Worm (Caenorhabditis elegans) whole organism, L4 larva: Measurements from ENCODE around the gene srlf-12.

ENCODE experiments used
- Y105C5A.15 ChIP-seq: fragments of 200-800 bp; sonication (Bioruptor generic); IDR thresholded peaks from 2 replicates; pipeline ENCODE4 v1.3.6; 2022; ENCODE audit warnings: missing genetic modification characterization, missing compliant biosample characterization
- Y48G9A.11 ChIP-seq: fragments of 200-800 bp; sonication (Bioruptor generic); IDR thresholded peaks from 2 replicates; pipeline ENCODE4 v1.3.6; 2022; ENCODE audit warnings: missing genetic modification reagents, missing genetic modification characterization, missing compliant biosample characterization
- aha-1 ChIP-seq: fragments of 150-350 bp; peaks from one replicate; lab custom pipeline; 2014; ENCODE audit warnings: missing biosample characterization, missing genetic modification characterization
- arid-1 ChIP-seq: fragments of 200-800 bp; sonication (Bioruptor generic); conservative IDR thresholded peaks from 2 replicates; pipeline ENCODE4 v1.3.6; 2022; ENCODE audit warnings: missing genetic modification reagents, missing genetic modification characterization, missing compliant biosample characterization
- ceh-44 ChIP-seq: fragments of 200-800 bp; sonication (Bioruptor generic); IDR thresholded peaks from 2 replicates; pipeline ENCODE4 v1.3.6; 2022; ENCODE audit warnings: missing genetic modification reagents, missing genetic modification characterization, missing compliant biosample characterization
- ctbp-1 ChIP-seq: fragments of 200-800 bp; sonication (Bioruptor generic); IDR thresholded peaks from 2 replicates; pipeline ENCODE4 v1.3.6; 2022; ENCODE audit warnings: missing genetic modification reagents, missing genetic modification characterization, missing compliant biosample characterization
- fos-1 ChIP-seq: fragments of 150-350 bp; optimal IDR thresholded peaks from 2 replicates; lab custom pipeline; 2014; ENCODE audit warnings: missing biosample characterization, missing genetic modification characterization
- hmg-1.1 ChIP-seq: fragments of 200-800 bp; sonication (Bioruptor generic); IDR thresholded peaks from 2 replicates; pipeline ENCODE4 v1.3.6; 2022; ENCODE audit warnings: missing genetic modification reagents, missing genetic modification characterization, missing compliant biosample characterization
- lim-7 ChIP-seq: fragments of 200-800 bp; sonication (Bioruptor generic); IDR thresholded peaks from 2 replicates; pipeline ENCODE4 v1.3.6; 2022; ENCODE audit warnings: missing genetic modification characterization, missing compliant biosample characterization
- lin-13 ChIP-seq: fragments of 150-350 bp; optimal IDR thresholded peaks from 2 replicates; lab custom pipeline; 2014; ENCODE audit warnings: missing biosample characterization, missing genetic modification reagents, missing genetic modification characterization
- lin-15B ChIP-seq: fragments of 150-350 bp; sonication (generic microtip); optimal IDR thresholded peaks from 3 replicates; lab custom pipeline; 2014; ENCODE audit warnings: missing biosample characterization, missing genetic modification characterization
- lin-39 ChIP-seq: fragments of 150-350 bp; optimal IDR thresholded peaks from 2 replicates; lab custom pipeline; 2014; ENCODE audit warnings: missing biosample characterization, missing genetic modification reagents, missing genetic modification characterization
- lir-3 ChIP-seq: sonication (generic microtip); optimal IDR thresholded peaks from 2 replicates; lab custom pipeline; 2016; ENCODE audit warnings: mild to moderate bottlenecking, missing genetic modification characterization, missing compliant biosample characterization
- madf-5 ChIP-seq, 2 experiments: fragments of 200-800 bp; sonication (Bioruptor generic); IDR thresholded peaks; 2 replicates each; pipeline ENCODE4 v1.3.6; 2022; ENCODE audit warnings: missing compliant biosample characterization in 2 of 2, missing genetic modification characterization in 2 of 2
- madf-9 ChIP-seq: fragments of 200-800 bp; sonication (Bioruptor generic); conservative IDR thresholded peaks from 2 replicates; pipeline ENCODE4 v1.3.6; 2022; ENCODE audit warnings: missing genetic modification reagents, missing genetic modification characterization, missing compliant biosample characterization
- mdt-29 ChIP-seq: fragments of 200-800 bp; sonication (Bioruptor generic); IDR thresholded peaks from 2 replicates; pipeline ENCODE4 v1.3.6; 2022; ENCODE audit warnings: missing genetic modification reagents, missing genetic modification characterization, missing compliant biosample characterization
- mes-2 ChIP-seq: sonication (generic microtip); optimal IDR thresholded peaks from 2 replicates; lab custom pipeline; 2016; ENCODE audit warnings: missing genotype, mild to moderate bottlenecking, missing genetic modification characterization, missing compliant biosample characterization; ENCODE audit not compliant: poor library complexity, severe bottlenecking
- mxl-2 ChIP-seq: fragments of 200-800 bp; sonication (Bioruptor generic); conservative IDR thresholded peaks from 2 replicates; pipeline ENCODE4 v1.3.6; 2022; ENCODE audit warnings: missing genetic modification reagents, missing genetic modification characterization, missing compliant biosample characterization
- nhr-11 ChIP-seq: fragments of 150-350 bp; optimal IDR thresholded peaks from 2 replicates; lab custom pipeline; 2014; ENCODE audit warnings: missing biosample characterization, missing genetic modification characterization
- nhr-237 ChIP-seq: sonication (generic microtip); optimal IDR thresholded peaks from 2 replicates; lab custom pipeline; 2017; ENCODE audit warnings: missing biosample characterization, missing genetic modification characterization
- nhr-28 ChIP-seq: fragments of 150-350 bp; optimal IDR thresholded peaks from 2 replicates; lab custom pipeline; 2014; ENCODE audit warnings: missing biosample characterization, missing genetic modification characterization
- nhr-48 ChIP-seq: sonication (generic microtip); optimal IDR thresholded peaks from 2 replicates; lab custom pipeline; 2016; ENCODE audit warnings: mild to moderate bottlenecking, missing genetic modification characterization, missing compliant biosample characterization
- pha-4 ChIP-seq, 2 experiments: fragments of 150-350 bp in 1 of 2; fragments of 200-800 bp in 1 of 2; sonication (Bioruptor generic) in 1 of 2; IDR thresholded peaks in 1 of 2; optimal IDR thresholded peaks in 1 of 2; 2 replicates each; pipeline versions ENCODE4 v1.3.6 to Lab custom; 2014 to 2022; ENCODE audit warnings: missing genetic modification characterization in 2 of 2, missing genetic modification reagents in 2 of 2, missing biosample characterization in 1 of 2, missing compliant biosample characterization in 1 of 2
- skn-1 ChIP-seq: fragments of 150-350 bp; optimal IDR thresholded peaks from 2 replicates; lab custom pipeline; 2014; ENCODE audit warnings: missing biosample characterization, missing genetic modification characterization
- snpc-4 ChIP-seq: fragments of 150-350 bp; optimal IDR thresholded peaks from 2 replicates; lab custom pipeline; 2014; ENCODE audit warnings: missing biosample characterization, missing genetic modification characterization
- unc-62 ChIP-seq, 3 experiments: fragments of 150-350 bp in 1 of 3; sonication (generic microtip); optimal IDR thresholded peaks in 2 of 3; peaks in 1 of 3; 1 replicate in 1 of 3; 2 replicates in 2 of 3; lab custom pipeline; 2014 to 2017; ENCODE audit warnings: missing biosample characterization in 3 of 3, missing genetic modification characterization in 3 of 3, missing genetic modification reagents in 3 of 3, missing genotype in 1 of 3
- zfp-3 ChIP-seq: fragments of 200-800 bp; sonication (Bioruptor generic); conservative IDR thresholded peaks from 2 replicates; pipeline ENCODE4 v1.3.6; 2022; ENCODE audit warnings: missing genetic modification reagents, missing genetic modification characterization, missing compliant biosample characterization
- ztf-7 ChIP-seq: fragments of 150-350 bp; optimal IDR thresholded peaks from 2 replicates; lab custom pipeline; 2014; ENCODE audit warnings: missing biosample characterization, missing genetic modification characterization

Gene srlf-12

DNA sequence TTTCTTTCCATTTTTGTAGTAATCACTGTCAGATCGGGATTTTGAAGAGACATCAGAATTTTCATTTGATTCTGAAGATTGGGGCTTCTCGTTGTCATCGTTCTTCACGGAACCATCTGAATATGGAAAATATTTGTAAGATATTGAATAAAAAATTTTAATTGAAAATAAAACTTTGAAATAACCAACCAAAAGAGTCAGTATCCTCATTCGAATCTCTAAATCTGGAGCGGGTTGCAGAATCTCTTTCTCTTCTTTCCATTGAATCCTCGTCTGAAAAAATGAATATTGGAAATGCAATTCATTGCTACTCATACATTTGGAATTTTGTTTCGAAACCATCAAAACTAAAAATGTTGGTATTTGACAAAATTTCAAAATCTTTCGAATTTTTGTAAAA lies 6.3 kb upstream of the srlf-12 start:
- TF ChIP-seq aha-1 (peak; percentile 48), Y105C5A.15 (GFP tag; lab: Robert Waterston, UW) (no peak), unc-62 (GFP tag; optimal IDR thresholded peaks at IDR 0.05 in 1 of 2; lab: Kevin White, UChicago) (peak in 1 of 2 experiments; percentile 92), unc-62 (tag; optimal IDR thresholded peaks at IDR 0.05; lab: Kevin White, UChicago) (no peak)

DNA sequence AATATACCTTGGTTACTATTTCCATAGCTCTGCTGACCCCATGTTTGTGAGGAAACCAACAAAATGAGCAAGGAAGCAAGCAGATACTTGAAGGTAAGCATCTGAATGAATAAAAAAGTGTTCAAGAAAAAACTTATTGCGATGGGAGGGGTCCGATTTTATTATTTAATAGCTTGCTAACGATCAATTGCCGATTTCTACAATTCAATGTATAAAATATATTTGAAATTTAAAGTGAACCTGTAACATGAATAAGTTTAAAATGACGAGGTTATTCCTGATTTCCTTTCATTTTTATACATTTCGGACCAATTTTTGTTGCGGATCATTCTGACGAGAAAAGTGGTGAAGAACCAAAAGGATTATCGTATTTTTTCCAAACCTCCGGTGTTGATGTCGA lies 4.6 kb upstream of the srlf-12 start, which contains the start of gene srlf-13:
Gene srlf-13 (minus strand): TSS at position 101 of the 400 bp plus-strand sequence.
- TF ChIP-seq ztf-7 (tag; lab: Kevin White, UChicago) (no peak), nhr-11 (tag; lab: Kevin White, UChicago) (no peak), fos-1 (tag; lab: Kevin White, UChicago) (no peak), Y48G9A.11 (GFP tag; lab: Robert Waterston, UW) (no peak), ctbp-1 (GFP tag; lab: Robert Waterston, UW) (no peak), snpc-4 (no peak), mxl-2 (GFP tag; lab: Robert Waterston, UW) (no peak)

DNA sequence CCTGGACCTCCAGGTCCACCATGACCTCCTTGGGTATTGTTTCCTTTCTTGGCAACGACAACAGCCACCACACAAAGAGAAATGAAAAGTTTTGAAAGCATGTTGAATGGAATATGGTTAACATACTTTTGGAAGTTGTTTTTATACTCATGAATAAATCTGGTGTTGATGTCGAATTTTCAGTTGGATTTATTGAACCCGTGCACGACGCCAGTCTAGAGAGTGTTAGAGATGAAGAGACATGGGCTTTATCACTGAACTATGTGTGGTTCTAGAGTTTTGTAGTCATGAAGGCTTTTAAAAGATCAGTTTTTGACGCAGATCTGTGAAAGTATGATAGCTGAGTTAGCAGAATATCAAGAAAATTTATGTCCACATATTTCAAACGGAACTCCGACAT lies 2.4 kb upstream of the srlf-12 start, which contains the start of gene srlf-14:
Gene srlf-14 (minus strand): TSS at position 101 of the 400 bp plus-strand sequence.
- TF ChIP-seq pha-4 (GFP tag; IDR thresholded peaks at IDR 0.05; lab: Robert Waterston, UW), result no peak
- TF ChIP-seq pha-4 (tag; optimal IDR thresholded peaks at IDR 0.05; lab: Kevin White, UChicago), result no peak
- TF ChIP-seq aha-1, result peak; percentile 65
- no peak for TF ChIP-seq fos-1 (tag; lab: Kevin White, UChicago)

DNA sequence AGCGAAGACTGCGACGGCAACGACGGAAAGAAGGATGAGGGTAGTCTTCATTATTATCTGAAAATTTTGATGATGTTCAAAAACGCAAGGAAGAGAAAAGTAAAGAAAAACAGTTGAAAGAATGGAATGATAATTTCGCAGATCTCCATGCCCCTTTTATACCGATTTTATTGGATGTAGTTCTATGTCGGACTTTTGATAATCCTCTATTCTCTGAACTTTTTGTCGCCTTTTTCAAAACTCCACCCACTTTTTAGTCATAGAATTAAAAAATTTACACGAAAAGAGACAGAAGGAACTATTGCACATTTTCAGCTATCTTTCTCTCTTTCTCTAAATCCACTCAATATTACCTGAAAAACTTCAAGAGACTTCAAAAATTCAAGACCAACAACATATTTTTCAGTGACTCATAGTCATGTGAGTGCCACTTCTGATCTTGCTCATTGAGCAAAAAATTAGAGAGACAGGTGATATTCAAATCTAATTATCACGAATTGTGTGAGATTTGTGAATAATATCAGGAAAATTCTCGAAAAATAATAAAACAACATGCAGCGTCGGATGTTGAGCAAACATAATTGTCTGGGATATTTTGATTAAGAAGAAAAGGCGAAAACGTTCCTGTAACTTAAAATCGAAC lies 2.0 kb downstream of the srlf-12 start, which contains the start of gene F13E9.15:
Gene F13E9.15 (minus strand): TSS at position 51 of the 643 bp plus-strand sequence.
- TF ChIP-seq lin-13 (GFP tag; lab: Kevin White, UChicago), result no peak
- TF ChIP-seq lin-15B (tag; lab: Kevin White, UChicago), result no peak
- TF ChIP-seq lir-3 (tag; lab: Kevin White, UChicago), result no peak
- no peak for TF ChIP-seq madf-5 (GFP tag; IDR thresholded peaks at IDR 0.05; lab: Robert Waterston, UW)
- no peak for TF ChIP-seq ztf-7 (tag; lab: Kevin White, UChicago)
- no peak for TF ChIP-seq mes-2 (tag; lab: Kevin White, UChicago)
- TF ChIP-seq mdt-29 (GFP tag; lab: Robert Waterston, UW), result no peak
- no peak for TF ChIP-seq ctbp-1 (GFP tag; lab: Robert Waterston, UW)
- no peak for TF ChIP-seq nhr-28
- no peak for TF ChIP-seq arid-1 (GFP tag; lab: Robert Waterston, UW)
- TF ChIP-seq lim-7, result no peak

DNA sequence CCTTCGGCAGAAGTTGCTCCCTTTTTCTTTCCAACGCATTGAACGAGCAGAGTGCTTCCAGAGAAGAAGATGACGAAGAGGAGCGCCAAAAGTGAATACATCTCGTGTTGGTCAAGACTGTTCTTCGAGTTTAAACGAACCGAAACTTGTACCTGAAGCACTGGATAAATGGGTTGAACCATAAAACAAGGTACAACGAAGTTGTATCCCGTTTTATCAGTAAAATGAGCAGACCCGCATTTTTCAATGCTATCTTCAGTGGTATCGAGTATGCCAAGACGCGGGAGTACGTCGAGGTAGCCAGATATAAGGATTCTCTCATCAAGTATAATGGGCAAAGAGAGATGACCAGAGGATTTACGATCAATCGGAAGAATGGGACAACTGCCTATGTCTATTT lies 4.6 kb downstream of the srlf-12 start, which contains the start of gene F13E9.16:
Gene F13E9.16 (minus strand): TSS at position 101 of the 400 bp plus-strand sequence.
- TF ChIP-seq zfp-3 (GFP tag; lab: Robert Waterston, UW) (no peak), nhr-11 (tag; lab: Kevin White, UChicago) (no peak), skn-1 (tag; lab: Kevin White, UChicago) (no peak), nhr-28 (no peak), nhr-48 (no peak), ztf-7 (tag; lab: Kevin White, UChicago) (no peak), lin-39 (tag; lab: Kevin White, UChicago) (no peak), hmg-1.1 (GFP tag; lab: Robert Waterston, UW) (no peak), lin-15B (tag; lab: Kevin White, UChicago) (no peak), ctbp-1 (GFP tag; lab: Robert Waterston, UW) (no peak), Y105C5A.15 (GFP tag; lab: Robert Waterston, UW) (no peak), ceh-44 (no peak), Y48G9A.11 (GFP tag; lab: Robert Waterston, UW) (no peak)

DNA sequence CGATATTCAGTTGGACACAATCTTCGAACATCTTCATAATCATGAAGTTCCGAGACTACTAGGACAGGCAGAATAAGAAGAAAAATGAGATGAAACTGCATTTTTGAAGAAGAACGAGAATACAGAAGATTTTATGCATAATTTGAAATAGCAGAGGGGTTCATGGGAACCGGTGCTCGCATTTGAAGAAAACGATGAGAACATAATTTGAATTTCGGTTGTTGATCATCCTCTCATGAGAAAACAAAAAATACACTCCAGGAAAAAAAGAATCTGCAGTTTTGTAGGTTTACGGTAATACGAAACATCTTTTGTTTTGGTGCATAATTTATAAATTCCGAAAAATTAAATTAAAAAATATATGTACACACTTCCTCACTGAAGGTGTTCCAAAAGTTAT lies 6.0 kb downstream of the srlf-12 start, which contains the start of gene srlf-11:
Gene srlf-11 (minus strand): TSS at position 101 of the 400 bp plus-strand sequence.
- no peak for TF ChIP-seq nhr-237 (tag; lab: Kevin White, UChicago)
- no peak for TF ChIP-seq madf-9 (GFP tag; lab: Robert Waterston, UW)
- TF ChIP-seq, all 104 proteins: peak for 0
